Fruit fly (Drosophila melanogaster) whole organism, embryonic: ENCODE measurements around the gene CG44008.

Experiments used
- Atf-2 ChIP-seq: fragments of 200-800 bp; sonication (Bioruptor generic); optimal IDR thresholded peaks from 2 replicates; lab custom pipeline; 2016; ENCODE audit warnings: missing biosample characterization, missing genetic modification characterization
- BEAF-32 ChIP-seq: fragments of 200-800 bp; sonication (Bioruptor generic); optimal IDR thresholded peaks from 3 replicates; lab custom pipeline; 2017; ENCODE audit warnings: missing biosample characterization, missing genetic modification characterization, mild to moderate bottlenecking, moderate library complexity, missing genetic modification reagents
- Bdp1 ChIP-seq: fragments of 200-800 bp; sonication (Bioruptor generic); optimal IDR thresholded peaks from 3 replicates; lab custom pipeline; 2016; ENCODE audit warnings: missing biosample characterization, missing genetic modification characterization
- CG10274 ChIP-seq: fragments of 200-800 bp; sonication (Bioruptor generic); optimal IDR thresholded peaks from 3 replicates; lab custom pipeline; 2017; ENCODE audit warnings: missing biosample characterization, mild to moderate bottlenecking, missing genetic modification characterization
- CG10366 ChIP-seq: fragments of 200-800 bp; sonication (Bioruptor generic); IDR thresholded peaks from 2 replicates; pipeline ENCODE4 v1.3.6; 2022; ENCODE audit warnings: missing biosample characterization, missing genetic modification characterization
- CG10462 ChIP-seq: fragments of 200-800 bp; sonication (Bioruptor generic); optimal IDR thresholded peaks from 2 replicates; lab custom pipeline; 2016; ENCODE audit warnings: missing biosample characterization, missing genetic modification characterization
- CG12155 ChIP-seq: fragments of 200-800 bp; sonication (Bioruptor generic); optimal IDR thresholded peaks from 3 replicates; lab custom pipeline; 2016; ENCODE audit warnings: missing biosample characterization, missing genetic modification characterization
- CG12769 ChIP-seq: fragments of 200-800 bp; sonication (Bioruptor generic); optimal IDR thresholded peaks from 2 replicates; lab custom pipeline; 2019; ENCODE audit warnings: missing biosample characterization, mild to moderate bottlenecking, missing genetic modification characterization, moderate library complexity
- CG13287 ChIP-seq: fragments of 200-800 bp; sonication (Bioruptor generic); IDR thresholded peaks from 2 replicates; pipeline ENCODE4 v1.3.6; 2022; ENCODE audit warnings: missing biosample characterization, missing genetic modification characterization; ENCODE audit not compliant: partially characterized antibody
- CG14050 ChIP-seq: fragments of 200-800 bp; sonication (Bioruptor generic); IDR thresholded peaks from 3 replicates; pipeline ENCODE4 v1.3.6; 2022; ENCODE audit warnings: missing biosample characterization, missing genetic modification characterization
- CG2889 ChIP-seq: fragments of 200-800 bp; sonication (Bioruptor generic); IDR thresholded peaks from 3 replicates; pipeline ENCODE4 v1.3.6; 2022; ENCODE audit warnings: missing biosample characterization, missing genetic modification characterization
- CG3847 ChIP-seq: fragments of 200-800 bp; sonication (Bioruptor generic); IDR thresholded peaks from 2 replicates; pipeline ENCODE4 v1.3.6; 2022; ENCODE audit warnings: missing biosample characterization, missing genetic modification characterization
- CG4730 ChIP-seq: fragments of 200-800 bp; sonication (Bioruptor generic); IDR thresholded peaks from 2 replicates; pipeline ENCODE4 v1.3.6; 2022; ENCODE audit warnings: missing biosample characterization, missing genetic modification characterization
- CG5180 ChIP-seq: fragments of 200-800 bp; sonication (Bioruptor generic); optimal IDR thresholded peaks from 3 replicates; lab custom pipeline; 2017; ENCODE audit warnings: missing biosample characterization, missing genetic modification characterization, mild to moderate bottlenecking, moderate library complexity, missing genetic modification reagents
- CG7928 ChIP-seq: fragments of 200-800 bp; sonication (Bioruptor generic); optimal IDR thresholded peaks from 2 replicates; lab custom pipeline; 2017; ENCODE audit warnings: missing biosample characterization, mild to moderate bottlenecking, missing genetic modification characterization
- CG7987 ChIP-seq: fragments of 200-800 bp; sonication (Bioruptor generic); optimal IDR thresholded peaks from 2 replicates; lab custom pipeline; 2018; ENCODE audit warnings: missing biosample characterization, mild to moderate bottlenecking, missing genetic modification characterization, moderate library complexity
- CG8281 ChIP-seq: fragments of 200-800 bp; sonication (Bioruptor generic); optimal IDR thresholded peaks from 2 replicates; lab custom pipeline; 2018; ENCODE audit warnings: missing biosample characterization, mild to moderate bottlenecking, missing genetic modification characterization, moderate library complexity
- CG8478 ChIP-seq: fragments of >200 bp; optimal IDR thresholded peaks from 2 replicates; lab custom pipeline; 2018
- CG8765 ChIP-seq: fragments of 200-800 bp; sonication (Bioruptor generic); IDR thresholded peaks from 2 replicates; pipeline ENCODE4 v1.3.6; 2022; ENCODE audit warnings: missing biosample characterization, missing genetic modification characterization
- CHES-1-like ChIP-seq: fragments of 200-800 bp; sonication (Bioruptor generic); optimal IDR thresholded peaks from 2 replicates; lab custom pipeline; 2016; ENCODE audit warnings: missing biosample characterization, missing genetic modification characterization
- CTCF ChIP-seq: fragments of 200-800 bp; sonication (Bioruptor generic); optimal IDR thresholded peaks from 2 replicates; lab custom pipeline; 2017; ENCODE audit warnings: missing biosample characterization, mild to moderate bottlenecking, missing genetic modification characterization, moderate library complexity
- Camta ChIP-seq: fragments of 200-800 bp; sonication (Bioruptor generic); optimal IDR thresholded peaks from 2 replicates; lab custom pipeline; 2016; ENCODE audit warnings: missing biosample characterization, missing genetic modification characterization
- Dbx ChIP-seq: fragments of 200-800 bp; sonication (Bioruptor generic); IDR thresholded peaks from 3 replicates; pipeline ENCODE4 v1.3.6; 2022; ENCODE audit warnings: missing biosample characterization, missing genetic modification characterization
- E2f1 ChIP-seq: fragments of 200-800 bp; sonication (Bioruptor generic); IDR thresholded peaks from 2 replicates; pipeline ENCODE4 v1.3.6; 2022; ENCODE audit warnings: missing biosample characterization, missing genetic modification characterization
- GATAe ChIP-seq: fragments of 200-800 bp; sonication (Bioruptor generic); conservative IDR thresholded peaks from 2 replicates; pipeline ENCODE4 v1.3.6; 2022; ENCODE audit warnings: missing biosample characterization, missing genetic modification characterization
- Hand ChIP-seq: fragments of 200-800 bp; sonication (Bioruptor generic); optimal IDR thresholded peaks from 2 replicates; lab custom pipeline; 2017; ENCODE audit warnings: mild to moderate bottlenecking, missing biosample characterization, missing genetic modification reagents, missing genetic modification characterization
- Hr39 ChIP-seq: fragments of >200 bp; optimal IDR thresholded peaks from 2 replicates; lab custom pipeline; 2017
- Lhr ChIP-seq: fragments of 200-800 bp; sonication (Bioruptor generic); optimal IDR thresholded peaks from 3 replicates; lab custom pipeline; 2017; ENCODE audit warnings: mild to moderate bottlenecking, missing biosample characterization, missing genetic modification reagents, missing genetic modification characterization
- Lim3 ChIP-seq: fragments of 200-800 bp; sonication (Bioruptor generic); IDR thresholded peaks from 2 replicates; pipeline ENCODE4 v1.3.6; 2022; ENCODE audit warnings: missing biosample characterization, missing genetic modification characterization
- Myb ChIP-seq: fragments of 200-800 bp; sonication (Bioruptor generic); optimal IDR thresholded peaks from 2 replicates; lab custom pipeline; 2016; ENCODE audit warnings: missing biosample characterization, missing genetic modification characterization
- Optix ChIP-seq: fragments of 200-800 bp; sonication (Bioruptor generic); IDR thresholded peaks from 3 replicates; pipeline ENCODE4 v1.3.6; 2022; ENCODE audit warnings: missing biosample characterization, missing genetic modification characterization
- TFAM ChIP-seq: fragments of 200-800 bp; sonication (Bioruptor generic); optimal IDR thresholded peaks from 2 replicates; lab custom pipeline; 2017; ENCODE audit warnings: missing biosample characterization, missing genetic modification characterization, inconsistent platforms
- bbx ChIP-seq: fragments of 200-800 bp; sonication (Bioruptor generic); IDR thresholded peaks from 2 replicates; pipeline ENCODE4 v1.3.6; 2022; ENCODE audit warnings: missing biosample characterization, missing genetic modification characterization; ENCODE audit not compliant: partially characterized antibody
- br ChIP-seq: fragments of >200 bp; optimal IDR thresholded peaks from 2 replicates; lab custom pipeline; 2017
- cad ChIP-seq: fragments of >200 bp; optimal IDR thresholded peaks from 2 replicates; lab custom pipeline; 2017; ENCODE audit warnings: missing biosample characterization, missing genetic modification characterization
- cwo ChIP-seq: fragments of 200-800 bp; sonication (Bioruptor generic); optimal IDR thresholded peaks from 3 replicates; lab custom pipeline; 2017; ENCODE audit warnings: missing biosample characterization, missing genetic modification characterization, mild to moderate bottlenecking, moderate library complexity, missing genetic modification reagents
- dati ChIP-seq: fragments of 200-800 bp; sonication (Bioruptor generic); IDR thresholded peaks from 2 replicates; pipeline ENCODE4 v1.3.6; 2022; ENCODE audit warnings: missing biosample characterization, missing genetic modification characterization
- eyg ChIP-seq: fragments of 200-800 bp; sonication (Bioruptor generic); optimal IDR thresholded peaks from 3 replicates; lab custom pipeline; 2016; ENCODE audit warnings: missing biosample characterization, missing genetic modification characterization
- fru ChIP-seq: fragments of >200 bp; optimal IDR thresholded peaks from 2 replicates; lab custom pipeline; 2017
- gce ChIP-seq: fragments of 200-800 bp; sonication (Bioruptor generic); IDR thresholded peaks from 3 replicates; pipeline ENCODE4 v1.3.6; 2022; ENCODE audit warnings: missing biosample characterization, missing genetic modification characterization
- grau ChIP-seq: fragments of 200-800 bp; optimal IDR thresholded peaks from 3 replicates; lab custom pipeline; 2019; ENCODE audit warnings: missing biosample characterization, mild to moderate bottlenecking, missing genetic modification characterization, moderate library complexity
- luna ChIP-seq: fragments of 200-800 bp; sonication (Bioruptor generic); optimal IDR thresholded peaks from 2 replicates; lab custom pipeline; 2016; ENCODE audit warnings: missing biosample characterization, missing genetic modification characterization
- nerfin-2 ChIP-seq: fragments of 200-800 bp; sonication (Bioruptor generic); IDR thresholded peaks from 2 replicates; pipeline ENCODE4 v1.3.6; 2022; ENCODE audit warnings: missing biosample characterization, missing genetic modification characterization; ENCODE audit not compliant: partially characterized antibody
- p53 ChIP-seq: fragments of 200-800 bp; sonication (Bioruptor generic); optimal IDR thresholded peaks from 2 replicates; lab custom pipeline; 2016; ENCODE audit warnings: missing biosample characterization, missing genetic modification characterization
- repo ChIP-seq: fragments of 200-800 bp; sonication (Bioruptor generic); optimal IDR thresholded peaks from 2 replicates; lab custom pipeline; 2016; ENCODE audit warnings: missing biosample characterization, missing genetic modification characterization
- row ChIP-seq: fragments of 200-800 bp; sonication (Bioruptor generic); IDR thresholded peaks from 3 replicates; pipeline ENCODE4 v1.3.6; 2022; ENCODE audit warnings: missing biosample characterization, missing genetic modification characterization
- schlank ChIP-seq: fragments of 200-800 bp; sonication (Bioruptor generic); optimal IDR thresholded peaks from 2 replicates; lab custom pipeline; 2018; ENCODE audit warnings: missing biosample characterization, mild to moderate bottlenecking, missing genetic modification characterization
- sisA ChIP-seq: fragments of 200-800 bp; sonication (Bioruptor generic); IDR thresholded peaks from 2 replicates; pipeline ENCODE4 v1.3.6; 2022; ENCODE audit warnings: missing biosample characterization, missing genetic modification characterization
- stwl ChIP-seq: fragments of 200-800 bp; sonication (Bioruptor generic); optimal IDR thresholded peaks from 3 replicates; lab custom pipeline; 2018; ENCODE audit warnings: missing biosample characterization, mild to moderate bottlenecking, missing genetic modification characterization, moderate library complexity
- tll ChIP-seq, 2 experiments: fragments of 200-800 bp in 1 of 2; fragments of >200 bp in 1 of 2; sonication (Bioruptor generic) in 1 of 2; optimal IDR thresholded peaks; 2 replicates each; lab custom pipeline; 2017 to 2019; ENCODE audit warnings: missing biosample characterization in 2 of 2, missing genetic modification characterization in 2 of 2, mild to moderate bottlenecking in 1 of 2, moderate library complexity in 1 of 2
- toy ChIP-seq: fragments of 200-800 bp; sonication (Bioruptor generic); IDR thresholded peaks from 2 replicates; pipeline ENCODE4 v1.3.6; 2022; ENCODE audit warnings: missing biosample characterization, missing genetic modification characterization
- tup ChIP-seq: fragments of 200-800 bp; sonication (Bioruptor generic); optimal IDR thresholded peaks from 2 replicates; lab custom pipeline; 2016; ENCODE audit warnings: missing biosample characterization, mild to moderate bottlenecking, missing genetic modification characterization, moderate library complexity
- vnd ChIP-seq: fragments of 200-800 bp; sonication (Bioruptor generic); IDR thresholded peaks from 3 replicates; pipeline ENCODE4 v1.3.6; 2022; ENCODE audit warnings: missing biosample characterization, missing genetic modification characterization; ENCODE audit not compliant: partially characterized antibody

The CG44008 gene

dm6 chr2L:11816376-11816775 lies 25.9 kb downstream of the CG44008 start (continued):
- peak; percentile 74 for TF ChIP-seq tup (GFP tag; lab: Kevin White, UChicago)
- TF ChIP-seq E2f1, result peak; percentile 85
- no peak for TF ChIP-seq br (lab: Kevin White, UChicago)
- peak; percentile 78 for TF ChIP-seq Atf-2 (GFP tag; lab: Kevin White, UChicago)
- TF ChIP-seq sisA (GFP tag; lab: Robert Waterston, UW), result peak; percentile 83
- TF ChIP-seq dati (GFP tag; lab: Robert Waterston, UW), result peak; percentile 95
- TF ChIP-seq stwl, result peak; percentile 98
- peak; percentile 95 for TF ChIP-seq eyg
- peak; percentile 74 for TF ChIP-seq CG2889
- TF ChIP-seq gce (GFP tag; lab: Robert Waterston, UW), result peak; percentile 96
- TF ChIP-seq bbx (GFP tag; lab: Robert Waterston, UW), result no peak
- peak; percentile 87 for TF ChIP-seq Dbx (GFP tag; lab: Robert Waterston, UW)
- peak; percentile 94 for TF ChIP-seq CTCF (GFP tag; lab: Kevin White, UChicago)
- TF ChIP-seq CHES-1-like (GFP tag; lab: Kevin White, UChicago), result peak; percentile 91
- peak; percentile 31; the same call in 1 of the 2 replicates for TF ChIP-seq GATAe
- peak; percentile 97 for TF ChIP-seq Lhr (GFP tag; lab: Kevin White, UChicago)
- peak; percentile 75 for TF ChIP-seq CG8765 (GFP tag; lab: Robert Waterston, UW)
- peak; percentile 97 for TF ChIP-seq CG7987 (GFP tag; lab: Kevin White, UChicago)
- peak; percentile 84 for TF ChIP-seq CG8281 (tag; lab: Kevin White, UChicago)
- peak; percentile 92 for TF ChIP-seq TFAM (GFP tag; lab: Kevin White, UChicago)
- peak; percentile 76 for TF ChIP-seq cwo (GFP tag; lab: Kevin White, UChicago)
- peak; percentile 61 for TF ChIP-seq CG3847
- peak in 1 of 2 experiments; percentile 59 for TF ChIP-seq tll (GFP tag; optimal IDR thresholded peaks at IDR 0.05; lab: Kevin White, UChicago)
- TF ChIP-seq CG13287 (GFP tag; lab: Robert Waterston, UW), result no peak; the same call in 1 of the 2 replicates
- peak; percentile 79 for TF ChIP-seq Hand
- peak; percentile 68 for TF ChIP-seq CG7928 (GFP tag; lab: Kevin White, UChicago)
- TF ChIP-seq CG10366 (GFP tag; lab: Robert Waterston, UW), result peak; percentile 85
- no peak for TF ChIP-seq Hr39
- peak; percentile 80 for TF ChIP-seq luna (GFP tag; lab: Kevin White, UChicago)
- TF ChIP-seq CG10274 (GFP tag; lab: Kevin White, UChicago), result peak; percentile 92
- peak; percentile 97 for TF ChIP-seq Camta (GFP tag; lab: Kevin White, UChicago)
- TF ChIP-seq repo (GFP tag; lab: Kevin White, UChicago), result peak; percentile 96
- TF ChIP-seq CG10462 (GFP tag; lab: Kevin White, UChicago), result peak; percentile 89
- peak; percentile 84 for TF ChIP-seq toy (GFP tag; lab: Robert Waterston, UW)
- TF ChIP-seq CG4730 (GFP tag; lab: Robert Waterston, UW), result peak; percentile 85
- no peak for TF ChIP-seq nerfin-2 (GFP tag; lab: Robert Waterston, UW)
- TF ChIP-seq grau (tag; lab: Kevin White, UChicago), result peak; percentile 83
- peak; percentile 89 for TF ChIP-seq CG14050 (GFP tag; lab: Robert Waterston, UW)
- TF ChIP-seq Optix, result peak; percentile 93
- TF ChIP-seq schlank, result peak; percentile 87
- TF ChIP-seq BEAF-32 (GFP tag; lab: Kevin White, UChicago), result peak; percentile 18
- no peak for TF ChIP-seq cad
- TF ChIP-seq CG12769 (tag; lab: Kevin White, UChicago), result peak; percentile 66
- no peak for TF ChIP-seq vnd (GFP tag; lab: Robert Waterston, UW)
- TF ChIP-seq Lim3, result peak; percentile 68; the same call in 1 of the 2 replicates
- TF ChIP-seq p53 (GFP tag; lab: Kevin White, UChicago), result peak; percentile 96
- TF ChIP-seq Myb, result peak; percentile 68
- peak; percentile 78 for TF ChIP-seq CG12155
- peak; percentile 82 for TF ChIP-seq Bdp1 (GFP tag; lab: Kevin White, UChicago)
- peak; percentile 39; the same call in 1 of the 3 replicates for TF ChIP-seq row (GFP tag; lab: Robert Waterston, UW)
- no peak for TF ChIP-seq fru (lab: Kevin White, UChicago)
- TF ChIP-seq CG5180 (GFP tag; lab: Kevin White, UChicago), result peak; percentile 88
- no peak for TF ChIP-seq CG8478 (lab: Kevin White, UChicago)
